Worm (Caenorhabditis elegans) whole organism, late embryonic: ENCODE data around the gene acox-1.5.

Experiments
- C38D4.7 ChIP-seq: fragments of 200-800 bp; sonication (Bioruptor generic); optimal IDR thresholded peaks from 2 replicates; lab custom pipeline; 2018; ENCODE audit warnings: mild to moderate bottlenecking, missing genetic modification characterization, moderate library complexity, missing compliant biosample characterization
- F13H6.1 ChIP-seq: sonication (generic microtip); optimal IDR thresholded peaks from 2 replicates; lab custom pipeline; 2016; ENCODE audit warnings: missing genetic modification characterization, missing compliant biosample characterization
- ahr-1 ChIP-seq: sonication (generic microtip); optimal IDR thresholded peaks from 2 replicates; lab custom pipeline; 2016; ENCODE audit warnings: missing genetic modification characterization, missing compliant biosample characterization
- ama-1 ChIP-seq: fragments of 150-350 bp; optimal IDR thresholded peaks from 2 replicates; lab custom pipeline; 2014
- ceh-14 ChIP-seq: sonication (generic microtip); optimal IDR thresholded peaks from 2 replicates; lab custom pipeline; 2016; ENCODE audit warnings: missing genotype, missing genetic modification characterization, missing compliant biosample characterization
- ceh-9 ChIP-seq: sonication (generic microtip); optimal IDR thresholded peaks from 2 replicates; lab custom pipeline; 2016; ENCODE audit warnings: mild to moderate bottlenecking, missing genetic modification characterization, inconsistent platforms, missing compliant biosample characterization
- che-1 ChIP-seq: sonication (generic microtip); optimal IDR thresholded peaks from 2 replicates; lab custom pipeline; 2016; ENCODE audit warnings: mild to moderate bottlenecking, missing genetic modification characterization, missing compliant biosample characterization
- elt-2 ChIP-seq: sonication (generic microtip); optimal IDR thresholded peaks from 2 replicates; lab custom pipeline; 2016; ENCODE audit warnings: missing genetic modification reagents, missing genetic modification characterization, missing compliant biosample characterization
- elt-4 ChIP-seq: sonication (generic microtip); optimal IDR thresholded peaks from 2 replicates; lab custom pipeline; 2016; ENCODE audit warnings: missing genetic modification characterization, missing compliant biosample characterization
- hlh-8 ChIP-seq: sonication (generic microtip); optimal IDR thresholded peaks from 2 replicates; lab custom pipeline; 2016; ENCODE audit warnings: missing genotype, missing genetic modification characterization, missing compliant biosample characterization
- pha-4 ChIP-seq: fragments of 150-350 bp; optimal IDR thresholded peaks from 2 replicates; lab custom pipeline; 2018; ENCODE audit warnings: missing biosample characterization, missing genetic modification reagents, missing genetic modification characterization
- sox-2 ChIP-seq: fragments of 200-800 bp; sonication (Bioruptor generic); IDR thresholded peaks from 2 replicates; pipeline ENCODE4 v1.3.6; 2022; ENCODE audit warnings: missing genetic modification reagents, missing genetic modification characterization, missing compliant biosample characterization
- tbx-2 ChIP-seq: sonication (generic microtip); optimal IDR thresholded peaks from 2 replicates; lab custom pipeline; 2016; ENCODE audit warnings: missing genetic modification characterization, missing compliant biosample characterization

ce11 chrIII:9561158-9561557, 30.8 kb downstream of the acox-1.5 start, which contains the start of gene C48B4.8:
- TF ChIP-seq ama-1 (lab: Kevin White, UChicago) (no peak), ceh-9 (no peak), sox-2 (no peak), tbx-2 (tag; lab: Kevin White, UChicago) (no peak), ahr-1 (no peak), F13H6.1 (tag; lab: Kevin White, UChicago) (no peak), elt-2 (no peak), hlh-8 (tag; lab: Kevin White, UChicago) (no peak), pha-4 (tag; lab: Kevin White, UChicago) (no peak), elt-4 (tag; lab: Kevin White, UChicago) (no peak), ceh-14 (no peak), che-1 (no peak), C38D4.7 (no peak)
